Worm (Caenorhabditis elegans) whole organism, young adult: ENCODE results near the gene C05A2.4.

Experiments used
- ZK185.1 ChIP-seq: sonication (generic microtip); optimal IDR thresholded peaks from 2 replicates; lab custom pipeline; 2016; ENCODE audit warnings: mild to moderate bottlenecking, missing genetic modification characterization, missing compliant biosample characterization; ENCODE audit not compliant: poor library complexity, severe bottlenecking
- ama-1 ChIP-seq, 3 experiments: fragments of 150-350 bp in 1 of 3; sonication (generic microtip) in 2 of 3; optimal IDR thresholded peaks; 2 replicates each; lab custom pipeline; 2014 to 2018; ENCODE audit warnings: missing biosample characterization in 2 of 3, missing genetic modification characterization in 2 of 3, missing genetic modification reagents in 2 of 3
- bed-2 ChIP-seq: fragments of 200-800 bp; sonication (Bioruptor generic); IDR thresholded peaks from 2 replicates; pipeline ENCODE4 v1.3.6; 2022; ENCODE audit warnings: missing genetic modification reagents, missing genetic modification characterization, missing compliant biosample characterization
- dpff-1 ChIP-seq: sonication (generic microtip); optimal IDR thresholded peaks from 2 replicates; lab custom pipeline; 2017; ENCODE audit warnings: mild to moderate bottlenecking, missing genetic modification characterization, missing compliant biosample characterization
- hrde-1 ChIP-seq: sonication (generic microtip); optimal IDR thresholded peaks from 2 replicates; lab custom pipeline; 2016; ENCODE audit warnings: missing genetic modification characterization, mild to moderate bottlenecking, missing compliant biosample characterization, moderate library complexity, missing genotype, missing genetic modification reagents, borderline replicate concordance
- madf-6 ChIP-seq: fragments of 200-800 bp; sonication (Bioruptor generic); IDR thresholded peaks from 2 replicates; pipeline ENCODE4 v1.3.6; 2022; ENCODE audit warnings: missing genetic modification reagents, missing genetic modification characterization, missing compliant biosample characterization
- mel-28 ChIP-seq: sonication (generic microtip); optimal IDR thresholded peaks from 2 replicates; lab custom pipeline; 2016; ENCODE audit warnings: borderline replicate concordance, mild to moderate bottlenecking, missing genetic modification characterization, missing compliant biosample characterization
- nhr-90 ChIP-seq: sonication (generic microtip); optimal IDR thresholded peaks from 2 replicates; lab custom pipeline; 2016; ENCODE audit warnings: missing genotype, mild to moderate bottlenecking, missing genetic modification characterization, missing compliant biosample characterization
- repo-1 ChIP-seq: sonication (generic microtip); optimal IDR thresholded peaks from 2 replicates; lab custom pipeline; 2017; ENCODE audit warnings: mild to moderate bottlenecking, missing genetic modification characterization, missing compliant biosample characterization
- sptf-2 ChIP-seq: fragments of 200-800 bp; sonication (Bioruptor generic); optimal IDR thresholded peaks from 2 replicates; lab custom pipeline; 2018; ENCODE audit warnings: mild to moderate bottlenecking, missing genetic modification characterization, missing compliant biosample characterization
- unc-62 ChIP-seq: fragments of 150-350 bp; optimal IDR thresholded peaks from 2 replicates; lab custom pipeline; 2014; ENCODE audit warnings: missing biosample characterization, missing genetic modification reagents, missing genetic modification characterization

- no peak for TF ChIP-seq hrde-1
- no peak for TF ChIP-seq mel-28 (tag; lab: Kevin White, UChicago)
- no peak for TF ChIP-seq repo-1 (tag; lab: Kevin White, UChicago)
- no peak for TF ChIP-seq unc-62
- TF ChIP-seq bed-2 (GFP tag; lab: Robert Waterston, UW), result no peak
- no peak for TF ChIP-seq madf-6 (GFP tag; lab: Robert Waterston, UW)
- TF ChIP-seq dpff-1 (tag; lab: Kevin White, UChicago), result no peak
- no peak for TF ChIP-seq ZK185.1 (tag; lab: Kevin White, UChicago)
- no peak for TF ChIP-seq ama-1 (optimal IDR thresholded peaks at IDR 0.05; lab: Kevin White, UChicago)
- no peak for TF ChIP-seq ama-1 (GFP tag; optimal IDR thresholded peaks at IDR 0.05; lab: Kevin White, UChicago)
- TF ChIP-seq sptf-2 (GFP tag; lab: Kevin White, UChicago), result no peak
- no peak for TF ChIP-seq nhr-90
Observed at ce11 chrV:10723583-10723982, 28.3 kb downstream of the C05A2.4 start.
